Worm (Caenorhabditis elegans) whole organism, young adult: ENCODE results near the gene rpl-25.1.
A peak's percentile ranks its signal among the peaks of the same experiment; 100 is the strongest.

Source experiments
- F49E8.2 ChIP-seq: sonication (generic microtip); optimal IDR thresholded peaks from 3 replicates; lab custom pipeline; 2017; ENCODE audit warnings: missing genetic modification characterization, mild to moderate bottlenecking, missing compliant biosample characterization, antibody characterized with exemption, moderate library complexity; ENCODE audit not compliant: insufficient read depth
- dpl-1 ChIP-seq: fragments of 150-350 bp; optimal IDR thresholded peaks from 2 replicates; lab custom pipeline; 2014; ENCODE audit warnings: missing biosample characterization, missing genetic modification reagents, missing genetic modification characterization
- him-1 ChIP-seq: sonication (generic microtip); optimal IDR thresholded peaks from 2 replicates; lab custom pipeline; 2016; ENCODE audit warnings: missing genotype, missing genetic modification reagents, missing genetic modification characterization, missing compliant biosample characterization
- hmg-20 ChIP-seq: fragments of 200-800 bp; sonication (Bioruptor generic); IDR thresholded peaks from 2 replicates; pipeline ENCODE4 v1.3.6; 2022; ENCODE audit warnings: missing genetic modification reagents, missing genetic modification characterization, missing compliant biosample characterization
- lin-35 ChIP-seq, 3 experiments: fragments of 150-350 bp in 2 of 3; sonication (generic microtip) in 1 of 3; optimal IDR thresholded peaks; 2 replicates each; lab custom pipeline; 2014 to 2018; ENCODE audit warnings: missing biosample characterization in 3 of 3, missing genetic modification characterization in 3 of 3, missing genetic modification reagents in 3 of 3
- snpc-1.3 ChIP-seq: sonication (generic microtip); optimal IDR thresholded peaks from 2 replicates; lab custom pipeline; 2017; ENCODE audit warnings: missing genetic modification characterization, mild to moderate bottlenecking, missing compliant biosample characterization, antibody characterized with exemption, moderate library complexity, missing genotype, missing genetic modification reagents; ENCODE audit not compliant: insufficient read depth
- unc-130 ChIP-seq: sonication (generic microtip); optimal IDR thresholded peaks from 2 replicates; lab custom pipeline; 2016; ENCODE audit warnings: missing genetic modification reagents, missing genetic modification characterization, missing compliant biosample characterization
- ztf-22 ChIP-seq: fragments of 200-800 bp; sonication (Bioruptor generic); optimal IDR thresholded peaks from 2 replicates; lab custom pipeline; 2018; ENCODE audit warnings: mild to moderate bottlenecking, missing genetic modification characterization, moderate library complexity, missing compliant biosample characterization

DNA sequence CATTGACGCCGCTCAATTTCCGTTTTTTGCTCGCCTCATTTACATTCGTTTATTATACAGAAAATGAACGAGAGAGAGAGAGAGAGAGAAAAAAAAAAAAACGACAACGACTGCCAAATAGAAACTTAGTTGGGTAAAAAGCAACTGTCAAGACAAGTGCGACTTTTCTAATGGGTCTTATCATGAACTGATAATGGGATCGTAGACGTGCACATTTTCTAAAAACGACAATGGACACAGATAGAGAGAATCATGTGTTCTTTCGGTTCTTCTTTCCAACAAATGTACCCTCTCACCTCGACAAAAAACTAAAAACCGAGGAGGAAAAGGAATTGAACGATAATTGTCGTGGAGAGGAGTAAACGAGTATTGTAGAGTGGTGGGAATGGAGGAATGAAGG is 14.9 kb upstream of the rpl-25.1 start:
- TF ChIP-seq hmg-20 (GFP tag; lab: Robert Waterston, UW) (no peak), dpl-1 (GFP tag; lab: Kevin White, UChicago) (no peak), ztf-22 (peak; percentile 4), unc-130 (no peak), snpc-1.3 (no peak), F49E8.2 (tag; lab: Kevin White, UChicago) (no peak), him-1 (no peak), lin-35 (GFP tag; optimal IDR thresholded peaks at IDR 0.05; lab: Kevin White, UChicago) (no peak)
